Worm (Caenorhabditis elegans) whole organism, midembryonic: ENCODE data around the gene ddl-1.

ENCODE experiments used
- klf-2 ChIP-seq: fragments of 200-800 bp; sonication (Bioruptor generic); conservative IDR thresholded peaks from 2 replicates; pipeline ENCODE4 v1.3.6; 2022; ENCODE audit warnings: missing genetic modification reagents, missing genetic modification characterization, missing compliant biosample characterization
- med-1 ChIP-seq: sonication (generic microtip); optimal IDR thresholded peaks from 2 replicates; lab custom pipeline; 2017; ENCODE audit warnings: missing genetic modification characterization, mild to moderate bottlenecking, missing compliant biosample characterization, antibody characterized with exemption, missing genetic modification reagents; ENCODE audit not compliant: insufficient read depth
- ref-1 ChIP-seq: fragments of 200-800 bp; sonication (Bioruptor generic); conservative IDR thresholded peaks from 2 replicates; pipeline ENCODE4 v1.3.6; 2022; ENCODE audit warnings: missing genetic modification reagents, missing genetic modification characterization, missing compliant biosample characterization
- tab-1 ChIP-seq: fragments of 200-800 bp; sonication (Bioruptor generic); IDR thresholded peaks from 2 replicates; pipeline ENCODE4 v1.3.6; 2022; ENCODE audit warnings: missing genetic modification characterization, missing compliant biosample characterization
- ztf-23 ChIP-seq: fragments of 200-800 bp; sonication (Bioruptor generic); IDR thresholded peaks from 2 replicates; pipeline ENCODE4 v1.3.6; 2022; ENCODE audit warnings: missing genetic modification reagents, missing genetic modification characterization, missing compliant biosample characterization
- ztf-29 ChIP-seq: fragments of 200-800 bp; sonication (Bioruptor generic); IDR thresholded peaks from 2 replicates; pipeline ENCODE4 v1.3.6; 2022; ENCODE audit warnings: missing genetic modification reagents, missing genetic modification characterization, missing compliant biosample characterization

- no peak for TF ChIP-seq ztf-23
- TF ChIP-seq tab-1 (GFP tag; lab: Robert Waterston, UW), result no peak
- TF ChIP-seq med-1 (GFP tag; lab: Kevin White, UChicago), result no peak
- TF ChIP-seq ref-1 (GFP tag; lab: Robert Waterston, UW), result no peak
- TF ChIP-seq ztf-29, result no peak
- no peak for TF ChIP-seq klf-2 (GFP tag; lab: Robert Waterston, UW)
Observed at ce11 chrII:5696218-5696617, 48.0 kb upstream of the ddl-1 start.
